Fruit fly (Drosophila melanogaster) whole organism, embryonic: ENCODE results near the gene Bx42.

ENCODE experiments used
- Atf6 ChIP-seq: fragments of 200-800 bp; sonication (Bioruptor generic); IDR thresholded peaks from 2 replicates; pipeline ENCODE4 v1.3.6; 2022; ENCODE audit warnings: missing biosample characterization, missing genetic modification characterization
- Bgb ChIP-seq: fragments of 200-800 bp; sonication (Bioruptor generic); IDR thresholded peaks from 2 replicates; pipeline ENCODE4 v1.3.6; 2022; ENCODE audit warnings: missing biosample characterization, missing genetic modification characterization; ENCODE audit not compliant: partially characterized antibody
- Blimp-1 ChIP-seq: fragments of 200-800 bp; sonication (Bioruptor generic); optimal IDR thresholded peaks from 3 replicates; lab custom pipeline; 2018; ENCODE audit warnings: missing biosample characterization, missing genetic modification characterization, mild to moderate bottlenecking, moderate library complexity, missing genetic modification reagents
- CG10267 ChIP-seq: fragments of 200-800 bp; sonication (Bioruptor generic); optimal IDR thresholded peaks from 2 replicates; lab custom pipeline; 2018; ENCODE audit warnings: missing biosample characterization, mild to moderate bottlenecking, missing genetic modification characterization, moderate library complexity
- CG10462 ChIP-seq: fragments of 200-800 bp; sonication (Bioruptor generic); optimal IDR thresholded peaks from 2 replicates; lab custom pipeline; 2016; ENCODE audit warnings: missing biosample characterization, missing genetic modification characterization
- CG11695 ChIP-seq: fragments of 200-800 bp; sonication (Bioruptor generic); IDR thresholded peaks from 3 replicates; pipeline ENCODE4 v1.3.6; 2022; ENCODE audit warnings: missing biosample characterization, missing genetic modification characterization
- CG13287 ChIP-seq: fragments of 200-800 bp; sonication (Bioruptor generic); IDR thresholded peaks from 2 replicates; pipeline ENCODE4 v1.3.6; 2022; ENCODE audit warnings: missing biosample characterization, missing genetic modification characterization; ENCODE audit not compliant: partially characterized antibody
- CG13894 ChIP-seq: fragments of 200-800 bp; sonication (Bioruptor generic); optimal IDR thresholded peaks from 3 replicates; lab custom pipeline; 2018; ENCODE audit warnings: missing biosample characterization, mild to moderate bottlenecking, missing genetic modification characterization, moderate library complexity
- CG14860 ChIP-seq: fragments of 200-800 bp; sonication (Bioruptor generic); IDR thresholded peaks from 3 replicates; pipeline ENCODE4 v1.3.6; 2022; ENCODE audit warnings: missing biosample characterization, missing genetic modification characterization; ENCODE audit not compliant: partially characterized antibody
- CG15514 ChIP-seq: fragments of 200-800 bp; sonication (Bioruptor generic); optimal IDR thresholded peaks from 3 replicates; lab custom pipeline; 2017; ENCODE audit warnings: missing biosample characterization, missing genetic modification characterization, mild to moderate bottlenecking, moderate library complexity, missing genetic modification reagents
- CG1647 ChIP-seq: fragments of 200-800 bp; sonication (Bioruptor generic); optimal IDR thresholded peaks from 3 replicates; lab custom pipeline; 2016; ENCODE audit warnings: missing biosample characterization, missing genetic modification characterization
- CG16813 ChIP-seq: fragments of 200-800 bp; sonication (Bioruptor generic); IDR thresholded peaks from 3 replicates; pipeline ENCODE4 v1.3.6; 2022; ENCODE audit warnings: missing biosample characterization, missing genetic modification characterization; ENCODE audit not compliant: partially characterized antibody
- CG2116 ChIP-seq: fragments of 200-800 bp; sonication (Bioruptor generic); optimal IDR thresholded peaks from 3 replicates; lab custom pipeline; 2018; ENCODE audit warnings: missing biosample characterization, mild to moderate bottlenecking, missing genetic modification characterization
- CG33557 ChIP-seq: fragments of 200-800 bp; sonication (Bioruptor generic); optimal IDR thresholded peaks from 2 replicates; lab custom pipeline; 2019; ENCODE audit warnings: missing biosample characterization, mild to moderate bottlenecking, missing genetic modification characterization, moderate library complexity
- CG34224 ChIP-seq: fragments of 200-800 bp; sonication (Bioruptor generic); IDR thresholded peaks from 3 replicates; pipeline ENCODE4 v1.3.6; 2022; ENCODE audit warnings: missing biosample characterization, missing genetic modification characterization; ENCODE audit not compliant: partially characterized antibody
- CG6791 ChIP-seq: fragments of 200-800 bp; sonication (Bioruptor generic); IDR thresholded peaks from 3 replicates; pipeline ENCODE4 v1.3.6; 2022; ENCODE audit warnings: missing biosample characterization, missing genetic modification characterization; ENCODE audit not compliant: partially characterized antibody
- CG7928 ChIP-seq: fragments of 200-800 bp; sonication (Bioruptor generic); optimal IDR thresholded peaks from 2 replicates; lab custom pipeline; 2017; ENCODE audit warnings: missing biosample characterization, mild to moderate bottlenecking, missing genetic modification characterization
- CG7963 ChIP-seq: fragments of 200-800 bp; sonication (Bioruptor generic); IDR thresholded peaks from 3 replicates; pipeline ENCODE4 v1.3.6; 2022; ENCODE audit warnings: missing biosample characterization, missing genetic modification characterization; ENCODE audit not compliant: partially characterized antibody
- Dll ChIP-seq: fragments of 200-800 bp; sonication (Bioruptor generic); IDR thresholded peaks from 4 replicates; pipeline ENCODE4 v1.3.6; 2022; ENCODE audit warnings: missing biosample characterization, missing genetic modification characterization; ENCODE audit not compliant: partially characterized antibody
- Doc3 ChIP-seq: fragments of 200-800 bp; sonication (Bioruptor generic); IDR thresholded peaks from 3 replicates; pipeline ENCODE4 v1.3.6; 2022; ENCODE audit warnings: missing biosample characterization, missing genetic modification characterization; ENCODE audit not compliant: partially characterized antibody
- Dref ChIP-seq: fragments of 200-800 bp; sonication (Bioruptor generic); IDR thresholded peaks from 2 replicates; pipeline ENCODE4 v1.3.6; 2022; ENCODE audit warnings: missing biosample characterization, missing genetic modification characterization
- E2f2 ChIP-seq: fragments of 200-800 bp; sonication (Bioruptor generic); IDR thresholded peaks from 2 replicates; pipeline ENCODE4 v1.3.6; 2022; ENCODE audit warnings: missing biosample characterization, missing genetic modification characterization
- Gug ChIP-seq: fragments of 200-800 bp; sonication (Bioruptor generic); IDR thresholded peaks from 4 replicates; pipeline ENCODE4 v1.3.6; 2022; ENCODE audit warnings: missing biosample characterization, missing genetic modification characterization
- HLH4C ChIP-seq: fragments of 200-800 bp; sonication (Bioruptor generic); IDR thresholded peaks from 3 replicates; pipeline ENCODE4 v1.3.6; 2022; ENCODE audit warnings: missing biosample characterization, missing genetic modification characterization; ENCODE audit not compliant: partially characterized antibody
- HLH54F ChIP-seq: fragments of 200-800 bp; sonication (Bioruptor generic); optimal IDR thresholded peaks from 3 replicates; lab custom pipeline; 2016; ENCODE audit warnings: missing biosample characterization, missing genetic modification characterization
- Med ChIP-seq: fragments of 200-800 bp; sonication (Bioruptor generic); peaks from one replicate; lab custom pipeline; 2016; ENCODE audit warnings: missing biosample characterization, missing genetic modification characterization, mild to moderate bottlenecking, inconsistent platforms, moderate library complexity
- Nf-YA ChIP-seq: fragments of 200-800 bp; sonication (Bioruptor generic); IDR thresholded peaks from 2 replicates; pipeline ENCODE4 v1.3.6; 2022; ENCODE audit warnings: missing biosample characterization, missing genetic modification characterization
- Opbp ChIP-seq: fragments of 200-800 bp; sonication (Bioruptor generic); IDR thresholded peaks from 3 replicates; pipeline ENCODE4 v1.3.6; 2022; ENCODE audit warnings: missing biosample characterization, missing genetic modification characterization; ENCODE audit not compliant: partially characterized antibody
- Scr ChIP-seq: fragments of 200-800 bp; sonication (Bioruptor generic); IDR thresholded peaks from 2 replicates; pipeline ENCODE4 v1.3.6; 2022; ENCODE audit warnings: missing biosample characterization, missing genetic modification characterization; ENCODE audit not compliant: partially characterized antibody
- Sry-δ ChIP-seq: fragments of 200-800 bp; sonication (Bioruptor generic); optimal IDR thresholded peaks from 2 replicates; lab custom pipeline; 2016; ENCODE audit warnings: missing biosample characterization, missing genetic modification characterization
- abd-A ChIP-seq: fragments of 200-800 bp; sonication (Bioruptor generic); optimal IDR thresholded peaks from 3 replicates; lab custom pipeline; 2019; ENCODE audit warnings: missing biosample characterization, mild to moderate bottlenecking, missing genetic modification characterization, moderate library complexity
- amos ChIP-seq: fragments of 200-800 bp; sonication (Bioruptor generic); IDR thresholded peaks from 2 replicates; pipeline ENCODE4 v1.3.6; 2022; ENCODE audit warnings: missing biosample characterization, missing genetic modification characterization; ENCODE audit not compliant: partially characterized antibody
- ato ChIP-seq: fragments of 200-800 bp; sonication (Bioruptor generic); IDR thresholded peaks from 2 replicates; pipeline ENCODE4 v1.3.6; 2022; ENCODE audit warnings: missing biosample characterization, missing genetic modification characterization; ENCODE audit not compliant: partially characterized antibody
- bbx ChIP-seq: fragments of 200-800 bp; sonication (Bioruptor generic); IDR thresholded peaks from 2 replicates; pipeline ENCODE4 v1.3.6; 2022; ENCODE audit warnings: missing biosample characterization, missing genetic modification characterization; ENCODE audit not compliant: partially characterized antibody
- cato ChIP-seq: fragments of 200-800 bp; sonication (Bioruptor generic); optimal IDR thresholded peaks from 2 replicates; lab custom pipeline; 2016; ENCODE audit warnings: missing biosample characterization, missing genetic modification characterization, borderline replicate concordance
- gcm ChIP-seq: fragments of 200-800 bp; sonication (Bioruptor generic); optimal IDR thresholded peaks from 2 replicates; lab custom pipeline; 2019; ENCODE audit warnings: missing biosample characterization, mild to moderate bottlenecking, missing genetic modification characterization, moderate library complexity
- gro ChIP-seq: fragments of 200-800 bp; sonication (Bioruptor generic); optimal IDR thresholded peaks from 2 replicates; lab custom pipeline; 2016; ENCODE audit warnings: missing biosample characterization, missing genetic modification characterization
- hb ChIP-seq: fragments of 200-800 bp; sonication (Bioruptor generic); IDR thresholded peaks from 3 replicates; pipeline ENCODE4 v1.3.6; 2022; ENCODE audit warnings: missing biosample characterization, missing genetic modification characterization; ENCODE audit not compliant: partially characterized antibody
- inv ChIP-seq: fragments of 200-800 bp; sonication (Bioruptor generic); IDR thresholded peaks from 2 replicates; pipeline ENCODE4 v1.3.6; 2022; ENCODE audit warnings: missing biosample characterization, missing genetic modification characterization; ENCODE audit not compliant: partially characterized antibody
- knrl ChIP-seq: fragments of 200-800 bp; sonication (Bioruptor generic); IDR thresholded peaks from 3 replicates; pipeline ENCODE4 v1.3.6; 2022; ENCODE audit warnings: missing biosample characterization, missing genetic modification characterization; ENCODE audit not compliant: partially characterized antibody
- nau ChIP-seq: fragments of 200-800 bp; sonication (Bioruptor generic); optimal IDR thresholded peaks from 3 replicates; lab custom pipeline; 2017; ENCODE audit warnings: missing biosample characterization, mild to moderate bottlenecking, missing genetic modification characterization, missing genetic modification reagents
- nerfin-2 ChIP-seq: fragments of 200-800 bp; sonication (Bioruptor generic); IDR thresholded peaks from 2 replicates; pipeline ENCODE4 v1.3.6; 2022; ENCODE audit warnings: missing biosample characterization, missing genetic modification characterization; ENCODE audit not compliant: partially characterized antibody
- row ChIP-seq: fragments of 200-800 bp; sonication (Bioruptor generic); IDR thresholded peaks from 3 replicates; pipeline ENCODE4 v1.3.6; 2022; ENCODE audit warnings: missing biosample characterization, missing genetic modification characterization
- tna ChIP-seq: fragments of 200-800 bp; sonication (Bioruptor generic); IDR thresholded peaks from 2 replicates; pipeline ENCODE4 v1.3.6; 2022; ENCODE audit warnings: missing biosample characterization, missing genetic modification characterization; ENCODE audit not compliant: partially characterized antibody
- unc-4 ChIP-seq: fragments of 200-800 bp; sonication (Bioruptor generic); IDR thresholded peaks from 2 replicates; pipeline ENCODE4 v1.3.6; 2022; ENCODE audit warnings: missing biosample characterization, missing genetic modification characterization; ENCODE audit not compliant: partially characterized antibody
- vnd ChIP-seq: fragments of 200-800 bp; sonication (Bioruptor generic); IDR thresholded peaks from 3 replicates; pipeline ENCODE4 v1.3.6; 2022; ENCODE audit warnings: missing biosample characterization, missing genetic modification characterization; ENCODE audit not compliant: partially characterized antibody

The Bx42 gene

dm6 chrX:9086702-9087179, 19.7 kb downstream of the Bx42 start, which contains the start of gene CG32706:
Gene CG32706, plus strand, starts transcription at chrX:9087129.
- TF ChIP-seq Dref (GFP tag; lab: Robert Waterston, UW) = peak; percentile 68
- 0 out of 3 replicates have a peak, but pooled peaks have one; percentile 9 for TF ChIP-seq row
- TF ChIP-seq HLH4C (GFP tag; lab: Robert Waterston, UW) = peak; percentile 72
- peak; percentile 45; the same call in 1 of the 2 replicates for TF ChIP-seq unc-4 (GFP tag; lab: Robert Waterston, UW)
- TF ChIP-seq CG14860 = peak; percentile 41; the same call in 1 of the 3 replicates
- TF ChIP-seq amos (GFP tag; lab: Robert Waterston, UW) = peak; percentile 38; the same call in 1 of the 2 replicates
- peak; percentile 51; the same call in 1 of the 3 replicates for TF ChIP-seq vnd (GFP tag; lab: Robert Waterston, UW)
- peak; percentile 78 for TF ChIP-seq E2f2 (GFP tag; lab: Robert Waterston, UW)
- peak; percentile 52; the same call in 1 of the 2 replicates for TF ChIP-seq bbx (GFP tag; lab: Robert Waterston, UW)
- peak; percentile 30; the same call in 1 of the 3 replicates for TF ChIP-seq knrl
- peak; percentile 19; the same call in 1 of the 2 replicates for TF ChIP-seq tna
- peak; percentile 32; the same call in 1 of the 2 replicates for TF ChIP-seq inv
- TF ChIP-seq CG16813 (GFP tag; lab: Robert Waterston, UW) = peak; percentile 61
- peak; percentile 23 for TF ChIP-seq Sry-δ (GFP tag; lab: Kevin White, UChicago)
- peak; percentile 54; the same call in 2 of the 3 replicates for TF ChIP-seq Opbp
- TF ChIP-seq CG7963 = 0 out of 3 replicates have a peak, but pooled peaks have one; percentile 43
- peak; percentile 44; the same call in 1 of the 2 replicates for TF ChIP-seq nerfin-2 (GFP tag; lab: Robert Waterston, UW)
- TF ChIP-seq Dll (GFP tag; lab: Robert Waterston, UW) = peak; percentile 60; the same call in 2 of the 4 replicates
- TF ChIP-seq CG13287 (GFP tag; lab: Robert Waterston, UW) = peak; percentile 53
- peak; percentile 57; the same call in 2 of the 3 replicates for TF ChIP-seq hb (GFP tag; lab: Robert Waterston, UW)
- peak; percentile 58 for TF ChIP-seq Scr
- TF ChIP-seq CG6791 (GFP tag; lab: Robert Waterston, UW) = peak; percentile 68; the same call in 2 of the 3 replicates
- peak; percentile 54; the same call in 1 of the 2 replicates for TF ChIP-seq Bgb

dm6 chrX:9085726-9086125, 20.7 kb downstream of the Bx42 start, which contains the start of gene CG32708:
Gene CG32708, plus strand, starts transcription at chrX:9085932.
- TF ChIP-seq nau (GFP tag; lab: Kevin White, UChicago) (no peak), Atf6 (GFP tag; lab: Robert Waterston, UW) (no peak), Nf-YA (GFP tag; lab: Robert Waterston, UW) (no peak), abd-A (tag; lab: Kevin White, UChicago) (no peak), Gug (GFP tag; lab: Robert Waterston, UW) (no peak), CG11695 (GFP tag; lab: Robert Waterston, UW) (no peak), CG15514 (GFP tag; lab: Kevin White, UChicago) (peak; percentile 81), Blimp-1 (GFP tag; lab: Kevin White, UChicago) (no peak), CG10462 (no peak), CG33557 (GFP tag; lab: Kevin White, UChicago) (no peak), gcm (GFP tag; lab: Kevin White, UChicago) (no peak), CG7928 (peak; percentile 85), CG2116 (GFP tag; lab: Kevin White, UChicago) (peak; percentile 56), Doc3 (peak; percentile 53; the same call in 2 of the 3 replicates), cato (GFP tag; lab: Kevin White, UChicago) (no peak), CG13894 (tag; lab: Kevin White, UChicago) (no peak), Med (GFP tag; lab: Kevin White, UChicago) (peak; percentile 70), CG10267 (no peak), Opbp (peak; percentile 67; the same call in 2 of the 3 replicates), ato (GFP tag; lab: Robert Waterston, UW) (peak; percentile 48), HLH54F (GFP tag; lab: Kevin White, UChicago) (peak; percentile 4), gro (GFP tag; lab: Kevin White, UChicago) (peak; percentile 16), CG1647 (GFP tag; lab: Kevin White, UChicago) (no peak), CG34224 (peak; percentile 74), CG6791 (GFP tag; lab: Robert Waterston, UW) (peak; percentile 65; the same call in 2 of the 3 replicates)
